Worm (Caenorhabditis elegans): Measurements from ENCODE around the gene F41B4.1.

The F41B4.1 gene

DNA sequence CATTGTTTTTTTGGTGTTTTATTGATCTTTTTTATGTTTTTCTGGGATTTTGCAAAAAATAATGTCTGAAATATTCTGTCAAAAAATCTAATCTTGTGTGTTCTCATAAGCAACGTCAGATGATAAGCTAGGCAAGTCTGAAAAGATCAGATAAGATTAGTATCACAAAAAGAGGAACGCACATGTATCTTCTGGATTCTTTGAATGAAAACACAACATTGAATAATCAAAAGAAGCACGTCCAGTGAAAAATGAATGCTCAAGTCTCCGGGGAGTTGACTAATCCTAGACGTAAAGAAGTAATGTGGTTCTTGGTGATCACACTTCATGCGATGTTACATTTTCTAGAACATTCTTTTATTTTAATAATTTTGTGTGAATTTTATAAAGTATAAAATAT is 20.2 kb downstream of the F41B4.1 start:
- no peak for TF ChIP-seq dmd-9 (GFP tag; IDR thresholded peaks at IDR 0.05)
- no peak for TF ChIP-seq pha-4 (GFP tag; IDR thresholded peaks at IDR 0.05)
- no peak for TF ChIP-seq pha-4 (tag; optimal IDR thresholded peaks at IDR 0.05)
- TF ChIP-seq ceh-28 (tag; optimal IDR thresholded peaks at IDR 0.05): no peak
- TF ChIP-seq ceh-44 (GFP tag; IDR thresholded peaks at IDR 0.05): no peak

DNA sequence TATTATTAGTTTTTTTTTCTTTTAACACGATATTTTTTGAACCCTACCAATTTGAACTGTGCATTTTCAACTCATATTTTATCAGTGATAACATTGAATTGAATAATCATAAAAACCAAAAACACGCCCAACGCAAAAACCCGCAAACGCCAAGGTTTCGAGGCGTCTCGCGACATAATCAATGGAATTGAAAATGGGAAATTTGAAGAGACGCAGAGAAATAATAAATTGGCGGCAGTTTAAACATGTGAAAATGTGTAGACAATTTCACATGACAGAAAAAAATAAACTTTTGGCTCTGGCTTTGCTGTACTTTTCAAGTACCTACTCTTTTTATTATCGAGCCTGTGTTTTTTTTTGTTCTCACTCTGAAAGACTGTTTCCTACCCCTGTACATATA is 20.8 kb downstream of the F41B4.1 start:
- no peak for TF ChIP-seq F37D6.2 (tag; optimal IDR thresholded peaks at IDR 0.05)
- peak; percentile 68 for TF ChIP-seq mep-1 (tag; optimal IDR thresholded peaks at IDR 0.05)
- TF ChIP-seq dve-1 (tag; optimal IDR thresholded peaks at IDR 0.05; ENCODE audit: insufficient read depth): peak; percentile 91
- peak in 1 of 2 experiments; percentile 39 for TF ChIP-seq hif-1 (tag; optimal IDR thresholded peaks at IDR 0.05)
- no peak for TF ChIP-seq F49E8.2 (tag; optimal IDR thresholded peaks at IDR 0.05; ENCODE audit: borderline replicate concordance)
- peak; percentile 84 for TF ChIP-seq dpl-1 (GFP tag; optimal IDR thresholded peaks at IDR 0.05)
- peak; percentile 92 for TF ChIP-seq hlh-30 (tag; optimal IDR thresholded peaks at IDR 0.05; ENCODE audit: insufficient read depth)
- TF ChIP-seq mdl-1 (tag; optimal IDR thresholded peaks at IDR 0.05): peak in 1 of 2 experiments; percentile 49
- no peak for TF ChIP-seq F44E2.7 (GFP tag; IDR thresholded peaks at IDR 0.05)
- peak in 1 of 2 experiments; percentile 60 for TF ChIP-seq lsy-2 (tag; optimal IDR thresholded peaks at IDR 0.05)
- TF ChIP-seq lin-13 (GFP tag; optimal IDR thresholded peaks at IDR 0.05): peak; percentile 16
- peak; percentile 83 for TF ChIP-seq dmd-6 (GFP tag; IDR thresholded peaks at IDR 0.05)
- peak; percentile 47 for TF ChIP-seq mes-2 (tag; optimal IDR thresholded peaks at IDR 0.05; ENCODE audit: poor library complexity, severe bottlenecking)
- TF ChIP-seq hlh-11 (tag; optimal IDR thresholded peaks at IDR 0.05): peak; percentile 86
- peak; percentile 23; the same call in 1 of the 2 replicates for TF ChIP-seq pha-4 (GFP tag; IDR thresholded peaks at IDR 0.05)
- TF ChIP-seq pha-4 (tag; optimal IDR thresholded peaks at IDR 0.05): no peak
- TF ChIP-seq nhr-25 (tag; optimal IDR thresholded peaks at IDR 0.05; ENCODE audit: borderline replicate concordance, insufficient read depth): peak; percentile 20
- no peak for TF ChIP-seq ceh-62 (tag; optimal IDR thresholded peaks at IDR 0.05)
- TF ChIP-seq aly-2 (tag; optimal IDR thresholded peaks at IDR 0.05): no peak
- TF ChIP-seq nhr-48 (tag; optimal IDR thresholded peaks at IDR 0.05): peak; percentile 66
- no peak for TF ChIP-seq dmd-9 (GFP tag; IDR thresholded peaks at IDR 0.05)
- no peak for TF ChIP-seq egl-43 (GFP tag; IDR thresholded peaks at IDR 0.05)
- no peak for TF ChIP-seq set-16 (GFP tag; IDR thresholded peaks at IDR 0.05)
- TF ChIP-seq daf-16 (GFP tag; optimal IDR thresholded peaks at IDR 0.05): no peak
- peak; percentile 87 for TF ChIP-seq daf-16 (tag; optimal IDR thresholded peaks at IDR 0.05)
- TF ChIP-seq hmg-1.1 (GFP tag; IDR thresholded peaks at IDR 0.05): peak; percentile 56
- peak; percentile 74 for TF ChIP-seq pqm-1 (tag; optimal IDR thresholded peaks at IDR 0.05)
- TF ChIP-seq nhr-28 (tag; optimal IDR thresholded peaks at IDR 0.05): peak; percentile 71
- peak; percentile 76 for TF ChIP-seq aha-1 (tag)
- no peak for TF ChIP-seq daf-8 (GFP tag; IDR thresholded peaks at IDR 0.05)
- peak; percentile 69 for TF ChIP-seq php-3 (GFP tag; IDR thresholded peaks at IDR 0.05)
- TF ChIP-seq madf-9 (GFP tag; conservative IDR thresholded peaks at IDR 0.05): no peak
- TF ChIP-seq zip-2 (tag; optimal IDR thresholded peaks at IDR 0.05): no peak
- TF ChIP-seq nhr-6 (tag; optimal IDR thresholded peaks at IDR 0.05): peak; percentile 27
- TF ChIP-seq nhr-77 (tag; optimal IDR thresholded peaks at IDR 0.05): peak; percentile 59
- no peak for TF ChIP-seq ctbp-1 (GFP tag; IDR thresholded peaks at IDR 0.05)

DNA sequence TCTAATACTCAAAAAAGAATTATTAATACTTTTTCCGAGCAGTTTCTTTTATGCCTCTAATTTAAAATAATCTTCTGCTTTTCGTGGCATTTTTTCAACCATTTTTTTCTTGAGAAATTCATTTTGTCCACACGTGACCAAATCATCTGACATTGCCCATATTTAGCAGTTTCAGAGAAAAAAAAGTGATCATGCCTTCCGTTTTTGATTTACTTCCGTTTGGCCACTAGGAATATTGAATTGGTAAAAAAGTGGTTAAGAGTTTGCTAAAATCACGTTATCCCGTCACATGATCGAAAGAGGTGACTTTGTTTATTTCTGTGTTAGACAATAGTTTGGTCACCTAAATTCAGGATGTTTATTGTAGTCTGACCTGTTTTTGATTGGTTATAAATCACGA is 21.3 kb downstream of the F41B4.1 start:
- TF ChIP-seq aha-1 (tag) (peak; percentile 87), hlh-30 (tag; optimal IDR thresholded peaks at IDR 0.05; ENCODE audit: insufficient read depth) (peak; percentile 69), ctbp-1 (GFP tag; IDR thresholded peaks at IDR 0.05) (no peak), ceh-82 (tag; optimal IDR thresholded peaks at IDR 0.05) (no peak), nhr-48 (tag; optimal IDR thresholded peaks at IDR 0.05) (no peak), hif-1 (tag; optimal IDR thresholded peaks at IDR 0.05) (peak in 1 of 2 experiments; percentile 35), F10B5.3 (tag; optimal IDR thresholded peaks at IDR 0.05) (no peak), nhr-11 (tag; optimal IDR thresholded peaks at IDR 0.05) (no peak), lin-38 (GFP tag; IDR thresholded peaks at IDR 0.05) (no peak)
